Fruit fly (Drosophila melanogaster) whole organism, wandering third instar larva: Measurements from ENCODE around the gene CG10996.

Experiments
- CG32264 ChIP-seq: fragments of 200-800 bp; sonication (Bioruptor generic); optimal IDR thresholded peaks from 2 replicates; lab custom pipeline; 2016; ENCODE audit warnings: missing biosample characterization, missing genetic modification characterization
- CG9705 ChIP-seq: fragments of 200-800 bp; sonication (Bioruptor generic); optimal IDR thresholded peaks from 2 replicates; lab custom pipeline; 2018; ENCODE audit warnings: missing biosample characterization, mild to moderate bottlenecking, missing genetic modification characterization
- Dif ChIP-seq: fragments of 200-275, 200-300 bp; sonication (Bioruptor generic); optimal IDR thresholded peaks from 2 replicates; lab custom pipeline; 2018; ENCODE audit warnings: missing biosample characterization, missing genetic modification characterization; ENCODE audit not compliant: partially characterized antibody
- Jra ChIP-seq: sonication (Bioruptor generic); optimal IDR thresholded peaks from 2 replicates; lab custom pipeline; 2016; ENCODE audit warnings: missing biosample characterization, missing genetic modification characterization
- Myc ChIP-seq: fragments of >200 bp; optimal IDR thresholded peaks from 2 replicates; lab custom pipeline; 2017
- brk ChIP-seq: fragments of 200-800 bp; sonication (Bioruptor generic); optimal IDR thresholded peaks from 2 replicates; lab custom pipeline; 2016; ENCODE audit warnings: missing biosample characterization, mild to moderate bottlenecking, missing genetic modification characterization
- h ChIP-seq: fragments of 200-800 bp; sonication (Bioruptor generic); optimal IDR thresholded peaks from 3 replicates; lab custom pipeline; 2016; ENCODE audit warnings: missing biosample characterization, mild to moderate bottlenecking, missing genetic modification characterization
- tai ChIP-seq: sonication (Bioruptor generic); optimal IDR thresholded peaks from 2 replicates; lab custom pipeline; 2016; ENCODE audit warnings: missing biosample characterization, missing genetic modification characterization

DNA sequence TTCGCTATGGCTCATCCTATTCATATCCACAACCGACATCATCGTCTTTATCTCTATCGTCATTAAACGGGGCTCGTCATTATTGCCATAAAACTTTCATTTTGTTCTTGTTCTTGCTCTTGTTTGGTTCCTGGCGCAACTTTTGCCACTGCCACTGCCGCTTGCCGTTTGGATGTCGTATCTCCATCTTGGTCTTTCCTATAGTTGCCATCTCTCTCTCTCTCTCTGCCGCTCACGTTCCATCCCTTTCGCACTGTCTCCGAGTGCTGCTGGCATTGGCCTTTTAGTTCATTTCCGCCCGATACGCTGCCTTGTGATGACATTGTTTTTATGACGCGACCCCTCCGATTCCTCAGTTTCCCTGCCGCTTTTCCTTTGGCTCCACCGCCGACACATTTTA lies 5.0 kb downstream of the CG10996 start:
- TF ChIP-seq Jra (GFP tag; lab: Kevin White, UChicago): no peak
- TF ChIP-seq Dif (GFP tag; lab: Kevin White, UChicago): no peak
- TF ChIP-seq Myc (lab: Kevin White, UChicago): no peak
- TF ChIP-seq brk: no peak
- TF ChIP-seq CG9705 (GFP tag; lab: Kevin White, UChicago): no peak
- no peak for TF ChIP-seq CG32264 (GFP tag; lab: Kevin White, UChicago)
- no peak for TF ChIP-seq h (GFP tag; lab: Kevin White, UChicago)
- no peak for TF ChIP-seq tai (GFP tag; lab: Kevin White, UChicago)
